Worm (Caenorhabditis elegans): ENCODE data around the gene sgnh-1.

sgnh-1 gene

ce11 chrIV:4877102-4877501, 12.6 kb upstream of the sgnh-1 start, which contains the start of gene str-170:
Gene str-170, plus strand, starts transcription at chrIV:4877402.
- TF ChIP-seq skn-1 (tag; optimal IDR thresholded peaks at IDR 0.05) (no peak), ztf-7 (tag; optimal IDR thresholded peaks at IDR 0.05) (no peak), lin-13 (GFP tag; optimal IDR thresholded peaks at IDR 0.05) (no peak), rbr-2 (tag; optimal IDR thresholded peaks at IDR 0.05) (no peak), ZK546.5 (tag; optimal IDR thresholded peaks at IDR 0.05) (no peak), F37D6.2 (tag; optimal IDR thresholded peaks at IDR 0.05) (no peak), mdl-1 (tag; optimal IDR thresholded peaks at IDR 0.05) (no peak), ctbp-1 (GFP tag; IDR thresholded peaks at IDR 0.05) (no peak), hlh-30 (tag; optimal IDR thresholded peaks at IDR 0.05; ENCODE audit: insufficient read depth) (no peak), F26F4.8 (GFP tag; conservative IDR thresholded peaks at IDR 0.05) (no peak), F10B5.3 (tag; optimal IDR thresholded peaks at IDR 0.05) (no peak), egl-43 (GFP tag; IDR thresholded peaks at IDR 0.05) (no peak), spr-1 (tag; optimal IDR thresholded peaks at IDR 0.05) (no peak), gei-8 (GFP tag; optimal IDR thresholded peaks at IDR 0.05) (no peak), T26A8.4 (GFP tag; IDR thresholded peaks at IDR 0.05) (no peak), cey-2 (tag; optimal IDR thresholded peaks at IDR 0.05; ENCODE audit: borderline replicate concordance, insufficient read depth) (no peak), dpl-1 (GFP tag; optimal IDR thresholded peaks at IDR 0.05) (no peak), ces-1 (GFP tag; optimal IDR thresholded peaks at IDR 0.05) (no peak)

- TF ChIP-seq nhr-25 (tag; optimal IDR thresholded peaks at IDR 0.05; ENCODE audit: borderline replicate concordance, insufficient read depth) (no peak), nhr-10 (tag; optimal IDR thresholded peaks at IDR 0.05) (peak; percentile 27), rbr-2 (tag; optimal IDR thresholded peaks at IDR 0.05) (peak; percentile 57), ceh-44 (GFP tag; IDR thresholded peaks at IDR 0.05) (peak; percentile 100), nhr-48 (tag; optimal IDR thresholded peaks at IDR 0.05) (peak; percentile 52), daf-16 (GFP tag; optimal IDR thresholded peaks at IDR 0.05) (peak in 1 of 2 experiments; percentile 79), daf-16 (tag; optimal IDR thresholded peaks at IDR 0.05) (peak; percentile 37), aha-1 (tag) (peak; percentile 94), mdt-29 (GFP tag; IDR thresholded peaks at IDR 0.05) (peak; percentile 71; the same call in 1 of the 2 replicates), ama-1 (optimal IDR thresholded peaks at IDR 0.05) (peak; percentile 90), jun-1 (tag; optimal IDR thresholded peaks at IDR 0.05) (no peak), spr-1 (tag; optimal IDR thresholded peaks at IDR 0.05) (peak; percentile 16), F49E8.2 (tag; optimal IDR thresholded peaks at IDR 0.05; ENCODE audit: borderline replicate concordance) (peak; percentile 94), mxl-3 (GFP tag; optimal IDR thresholded peaks at IDR 0.05) (peak; percentile 73), zip-2 (tag; optimal IDR thresholded peaks at IDR 0.05) (no peak), duxl-1 (tag; optimal IDR thresholded peaks at IDR 0.05; ENCODE audit: poor library complexity) (peak; percentile 43), unc-130 (GFP tag; optimal IDR thresholded peaks at IDR 0.05) (peak; percentile 58), F10B5.3 (tag; optimal IDR thresholded peaks at IDR 0.05) (peak; percentile 18), snpc-1.2 (GFP tag; IDR thresholded peaks at IDR 0.05) (peak; percentile 100), nhr-102 (tag; optimal IDR thresholded peaks at IDR 0.05) (peak; percentile 81), arid-1 (GFP tag; conservative IDR thresholded peaks at IDR 0.05) (peak; percentile 61), unc-62 (GFP tag; optimal IDR thresholded peaks at IDR 0.05 in 1 of 2) (no peak), unc-62 (tag; optimal IDR thresholded peaks at IDR 0.05) (no peak), dmd-6 (GFP tag; IDR thresholded peaks at IDR 0.05) (no peak), snpc-4 (tag; optimal IDR thresholded peaks at IDR 0.05) (peak; percentile 89), lin-13 (GFP tag; optimal IDR thresholded peaks at IDR 0.05) (peak; percentile 48)
Observed at ce11 chrIV:4880634-4881033, 9.1 kb upstream of the sgnh-1 start.

DNA sequence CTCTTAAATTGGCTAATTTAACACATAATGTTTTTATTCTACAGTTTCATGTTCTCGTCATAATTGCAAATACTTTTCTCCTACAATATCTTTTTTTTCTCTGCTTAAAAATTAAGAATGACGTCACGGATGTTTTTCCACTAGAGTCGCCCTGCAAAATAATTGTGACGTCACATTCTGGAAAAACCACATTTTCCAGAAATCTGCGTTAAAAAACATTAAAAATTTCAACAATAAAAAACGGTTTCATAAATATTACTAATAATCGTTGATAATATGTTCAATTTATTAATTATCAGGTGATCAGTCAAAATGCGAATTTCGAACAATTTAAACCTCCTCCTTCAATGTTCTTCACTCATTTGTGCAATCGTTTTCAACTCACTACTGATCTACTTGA, 5.7 kb upstream of the sgnh-1 start, which contains the start of gene str-166:
TSS of gene str-166 (plus strand) at position 301 of the 400 bp plus-strand sequence.
- TF ChIP-seq dve-1 (tag; optimal IDR thresholded peaks at IDR 0.05; ENCODE audit: insufficient read depth): no peak
- TF ChIP-seq lim-7 (GFP tag; IDR thresholded peaks at IDR 0.05): no peak
- TF ChIP-seq F10B5.3 (tag; optimal IDR thresholded peaks at IDR 0.05): no peak
- TF ChIP-seq egl-43 (GFP tag; IDR thresholded peaks at IDR 0.05): no peak
- TF ChIP-seq lin-39 (tag; optimal IDR thresholded peaks at IDR 0.05): no peak
- no peak for TF ChIP-seq mdt-29 (GFP tag; IDR thresholded peaks at IDR 0.05)
- no peak for TF ChIP-seq ZK546.5 (tag; optimal IDR thresholded peaks at IDR 0.05)
